Fruit fly (Drosophila melanogaster): ENCODE measurements around the gene CG1523.

- TF ChIP-seq Snoo (tag; optimal IDR thresholded peaks at IDR 0.05) (no peak), CG32121 (GFP tag; IDR thresholded peaks at IDR 0.05) (no peak), CG8301 (tag; optimal IDR thresholded peaks at IDR 0.05) (no peak), CG9948 (tag; optimal IDR thresholded peaks at IDR 0.05) (no peak), EcR (GFP tag; optimal IDR thresholded peaks at IDR 0.05) (no peak), CG17806 (tag; optimal IDR thresholded peaks at IDR 0.05) (no peak), gl (tag; optimal IDR thresholded peaks at IDR 0.05) (no peak), CG14655 (GFP tag; optimal IDR thresholded peaks at IDR 0.05) (no peak), fd96Ca (GFP tag; IDR thresholded peaks at IDR 0.05) (no peak), CG34367 (tag; optimal IDR thresholded peaks at IDR 0.05) (no peak), CG15710 (tag; optimal IDR thresholded peaks at IDR 0.05) (no peak), rn (GFP tag; IDR thresholded peaks at IDR 0.05) (no peak), Ets98B (GFP tag; IDR thresholded peaks at IDR 0.05) (no peak), CG13204 (GFP tag; optimal IDR thresholded peaks at IDR 0.05) (no peak)
Measured at dm6 chr3R:28810942-28811676, 8.4 kb downstream of the CG1523 start, which contains the start of gene wdn.
